Fruit fly (Drosophila melanogaster) whole organism, prepupa: ENCODE data around the gene crp.

ENCODE experiments used
- Blimp-1 ChIP-seq: fragments of 200-800 bp; sonication (Bioruptor generic); optimal IDR thresholded peaks from 3 replicates; lab custom pipeline; 2017; ENCODE audit warnings: missing biosample characterization, missing genetic modification characterization, mild to moderate bottlenecking, moderate library complexity, missing genetic modification reagents
- CG10631 ChIP-seq: fragments of 200-800 bp; sonication (Bioruptor generic); optimal IDR thresholded peaks from 2 replicates; lab custom pipeline; 2016; ENCODE audit warnings: missing biosample characterization, missing genetic modification characterization
- CG11294 ChIP-seq: fragments of 200-800 bp; sonication (Bioruptor generic); IDR thresholded peaks from 2 replicates; pipeline ENCODE4 v1.3.6; 2022; ENCODE audit warnings: missing biosample characterization, missing genetic modification characterization
- CG11762 ChIP-seq: fragments of 200-800 bp; sonication (Bioruptor generic); optimal IDR thresholded peaks from 3 replicates; lab custom pipeline; 2016; ENCODE audit warnings: missing biosample characterization, missing genetic modification characterization; ENCODE audit not compliant: insufficient read depth
- CG11902 ChIP-seq: fragments of 200-800 bp; sonication (Bioruptor generic); optimal IDR thresholded peaks from 3 replicates; lab custom pipeline; 2016; ENCODE audit warnings: missing biosample characterization, missing genetic modification characterization
- CG1621 ChIP-seq: fragments of 200-800 bp; sonication (Bioruptor generic); optimal IDR thresholded peaks from 3 replicates; lab custom pipeline; 2018; ENCODE audit warnings: missing biosample characterization, mild to moderate bottlenecking, missing genetic modification characterization
- CG16779 ChIP-seq: fragments of 200-800 bp; sonication (Bioruptor generic); optimal IDR thresholded peaks from 3 replicates; lab custom pipeline; 2017; ENCODE audit warnings: missing biosample characterization, mild to moderate bottlenecking, missing genetic modification characterization
- CG3032 ChIP-seq: fragments of 200-800 bp; optimal IDR thresholded peaks from 2 replicates; lab custom pipeline; 2019; ENCODE audit warnings: missing biosample characterization, mild to moderate bottlenecking, missing genetic modification characterization, moderate library complexity
- CG31627 ChIP-seq: fragments of 200-800 bp; sonication (Bioruptor generic); optimal IDR thresholded peaks from 3 replicates; lab custom pipeline; 2016; ENCODE audit warnings: missing biosample characterization, missing genetic modification characterization
- CG3919 ChIP-seq: fragments of 200-800 bp; sonication (Bioruptor generic); optimal IDR thresholded peaks from 3 replicates; lab custom pipeline; 2016; ENCODE audit warnings: missing biosample characterization, missing genetic modification characterization
- CG4318 ChIP-seq: fragments of 200-800 bp; sonication (Bioruptor generic); optimal IDR thresholded peaks from 3 replicates; lab custom pipeline; 2017; ENCODE audit warnings: missing biosample characterization, mild to moderate bottlenecking, missing genetic modification characterization
- CG6163 ChIP-seq: fragments of 200-800 bp; sonication (Bioruptor generic); IDR thresholded peaks from 3 replicates; pipeline ENCODE4 v1.3.6; 2022; ENCODE audit warnings: missing biosample characterization, missing genetic modification characterization
- CG6792 ChIP-seq: fragments of 200-800 bp; sonication (Bioruptor generic); optimal IDR thresholded peaks from 3 replicates; lab custom pipeline; 2016; ENCODE audit warnings: missing biosample characterization, missing genetic modification characterization
- CG6808 ChIP-seq: fragments of 200-800 bp; sonication (Bioruptor generic); optimal IDR thresholded peaks from 3 replicates; lab custom pipeline; 2017; ENCODE audit warnings: missing biosample characterization, missing genetic modification characterization, mild to moderate bottlenecking, moderate library complexity, missing genetic modification reagents
- CG6854 ChIP-seq: fragments of 200-800 bp; sonication (Bioruptor generic); optimal IDR thresholded peaks from 2 replicates; lab custom pipeline; 2017; ENCODE audit warnings: missing biosample characterization, mild to moderate bottlenecking, missing genetic modification characterization
- CG7368 ChIP-seq: fragments of 200-800 bp; sonication (Bioruptor generic); optimal IDR thresholded peaks from 3 replicates; lab custom pipeline; 2016; ENCODE audit warnings: missing biosample characterization, missing genetic modification characterization
- CG8119 ChIP-seq: fragments of 200-800 bp; sonication (Bioruptor generic); IDR thresholded peaks from 3 replicates; pipeline ENCODE4 v1.3.6; 2022; ENCODE audit warnings: missing biosample characterization, missing genetic modification characterization
- CG8319 ChIP-seq: fragments of 200-800 bp; sonication (Bioruptor generic); optimal IDR thresholded peaks from 3 replicates; lab custom pipeline; 2016; ENCODE audit warnings: missing biosample characterization, missing genetic modification characterization
- Eip75B ChIP-seq: fragments of 200-800 bp; sonication (Bioruptor generic); optimal IDR thresholded peaks from 3 replicates; lab custom pipeline; 2016; ENCODE audit warnings: missing biosample characterization, missing genetic modification characterization
- Eip78C ChIP-seq: fragments of 200-800 bp; sonication (Bioruptor generic); peaks from one replicate; lab custom pipeline; 2016; ENCODE audit warnings: missing biosample characterization, missing genetic modification characterization
- Eip93F ChIP-seq: fragments of 200-800 bp; sonication (Bioruptor generic); optimal IDR thresholded peaks from 2 replicates; lab custom pipeline; 2016; ENCODE audit warnings: missing biosample characterization, mild to moderate bottlenecking, missing genetic modification characterization
- Ets21C ChIP-seq: fragments of 200-800 bp; sonication (Bioruptor generic); optimal IDR thresholded peaks from 3 replicates; lab custom pipeline; 2016; ENCODE audit warnings: missing biosample characterization, missing genetic modification characterization
- Ets96B ChIP-seq: fragments of 200-800 bp; optimal IDR thresholded peaks from 2 replicates; lab custom pipeline; 2019; ENCODE audit warnings: missing biosample characterization, mild to moderate bottlenecking, missing genetic modification characterization, moderate library complexity
- Gug ChIP-seq: fragments of 200-800 bp; sonication (Bioruptor generic); IDR thresholded peaks from 2 replicates; pipeline ENCODE4 v1.3.6; 2022; ENCODE audit warnings: missing biosample characterization, missing genetic modification characterization
- Hr38 ChIP-seq: sonication (Bioruptor generic); optimal IDR thresholded peaks from 2 replicates; lab custom pipeline; 2016; ENCODE audit warnings: missing biosample characterization, missing genetic modification characterization
- Hr39 ChIP-seq: fragments of 200-800 bp; sonication (Bioruptor generic); optimal IDR thresholded peaks from 2 replicates; lab custom pipeline; 2016; ENCODE audit warnings: missing biosample characterization, missing genetic modification characterization
- OdsH ChIP-seq: fragments of 200-800 bp; sonication (Bioruptor generic); optimal IDR thresholded peaks from 3 replicates; lab custom pipeline; 2016; ENCODE audit warnings: missing biosample characterization, missing genetic modification characterization
- Smox ChIP-seq: fragments of 200-800 bp; sonication (Bioruptor generic); optimal IDR thresholded peaks from 3 replicates; lab custom pipeline; 2016; ENCODE audit warnings: missing biosample characterization, missing genetic modification characterization
- Sox14 ChIP-seq: fragments of 200-800 bp; sonication (Bioruptor generic); optimal IDR thresholded peaks from 3 replicates; lab custom pipeline; 2016; ENCODE audit warnings: missing biosample characterization, missing genetic modification characterization
- acj6 ChIP-seq: fragments of 200-800 bp; sonication (Bioruptor generic); optimal IDR thresholded peaks from 3 replicates; lab custom pipeline; 2016; ENCODE audit warnings: missing biosample characterization, missing genetic modification characterization
- cyc ChIP-seq: fragments of 200-800 bp; sonication (Bioruptor generic); optimal IDR thresholded peaks from 3 replicates; lab custom pipeline; 2016; ENCODE audit warnings: missing biosample characterization, missing genetic modification characterization
- dac ChIP-seq: fragments of 200-800 bp; sonication (Bioruptor generic); optimal IDR thresholded peaks from 2 replicates; lab custom pipeline; 2017; ENCODE audit warnings: missing biosample characterization, mild to moderate bottlenecking, missing genetic modification characterization
- dsx ChIP-seq: fragments of 200-800 bp; optimal IDR thresholded peaks from 3 replicates; lab custom pipeline; 2019; ENCODE audit warnings: missing biosample characterization, mild to moderate bottlenecking, missing genetic modification characterization, moderate library complexity; ENCODE audit not compliant: poor library complexity, severe bottlenecking
- eg ChIP-seq: fragments of 200-800 bp; sonication (Bioruptor generic); IDR thresholded peaks from 3 replicates; pipeline ENCODE4 v1.3.6; 2022; ENCODE audit warnings: missing biosample characterization, missing genetic modification characterization
- fd59A ChIP-seq: fragments of 200-800 bp; sonication (Bioruptor generic); optimal IDR thresholded peaks from 2 replicates; lab custom pipeline; 2017; ENCODE audit warnings: missing biosample characterization, mild to moderate bottlenecking, missing genetic modification characterization, missing genetic modification reagents
- fd85E ChIP-seq: fragments of 200-800 bp; sonication (Bioruptor generic); optimal IDR thresholded peaks from 3 replicates; lab custom pipeline; 2016; ENCODE audit warnings: missing biosample characterization, missing genetic modification characterization
- fkh ChIP-seq: fragments of 200-800 bp; sonication (Bioruptor generic); optimal IDR thresholded peaks from 3 replicates; lab custom pipeline; 2017; ENCODE audit warnings: missing biosample characterization, mild to moderate bottlenecking, missing genetic modification characterization, moderate library complexity
- lz ChIP-seq: fragments of 200-800 bp; sonication (Bioruptor generic); optimal IDR thresholded peaks from 3 replicates; lab custom pipeline; 2016; ENCODE audit warnings: missing biosample characterization, missing genetic modification characterization
- net ChIP-seq: fragments of 200-800 bp; sonication (Bioruptor generic); optimal IDR thresholded peaks from 3 replicates; lab custom pipeline; 2016; ENCODE audit warnings: missing biosample characterization, missing genetic modification characterization
- pdm3 ChIP-seq: fragments of 200-800 bp; sonication (Bioruptor generic); optimal IDR thresholded peaks from 3 replicates; lab custom pipeline; 2016; ENCODE audit warnings: missing biosample characterization, missing genetic modification characterization
- salr ChIP-seq, 2 experiments: fragments of 200-800 bp; sonication (Bioruptor generic); optimal IDR thresholded peaks; 3 replicates each; lab custom pipeline; 2016 to 2018; ENCODE audit warnings: missing biosample characterization in 2 of 2, missing genetic modification characterization in 2 of 2, mild to moderate bottlenecking in 1 of 2
- spab ChIP-seq: fragments of 200-800 bp; sonication (Bioruptor generic); optimal IDR thresholded peaks from 2 replicates; lab custom pipeline; 2017; ENCODE audit warnings: missing biosample characterization, mild to moderate bottlenecking, missing genetic modification characterization, missing genetic modification reagents
- svp ChIP-seq: fragments of 200-800 bp; sonication (Bioruptor generic); peaks from one replicate; lab custom pipeline; 2016; ENCODE audit warnings: missing biosample characterization, missing genetic modification characterization
- topi ChIP-seq: fragments of 200-800 bp; sonication (Bioruptor generic); optimal IDR thresholded peaks from 3 replicates; lab custom pipeline; 2016; ENCODE audit warnings: missing biosample characterization, missing genetic modification characterization
- vri ChIP-seq: fragments of 200-800 bp; sonication (Bioruptor generic); optimal IDR thresholded peaks from 3 replicates; lab custom pipeline; 2016; ENCODE audit warnings: missing biosample characterization, mild to moderate bottlenecking, missing genetic modification characterization

The crp gene

dm6 chr2L:16270667-16271485 lies 16.7 kb downstream of the crp start (continued):
- peak; percentile 20 for TF ChIP-seq Eip93F (GFP tag; lab: Kevin White, UChicago)
- no peak for TF ChIP-seq CG8119
- peak; percentile 41 for TF ChIP-seq CG31627 (GFP tag; lab: Kevin White, UChicago)
- no peak for TF ChIP-seq CG3032
- TF ChIP-seq Ets21C (GFP tag; lab: Kevin White, UChicago): no peak
- TF ChIP-seq Gug (GFP tag; lab: Robert Waterston, UW): no peak
- TF ChIP-seq Hr39: no peak
- peak; percentile 13 for TF ChIP-seq pdm3
- no peak for TF ChIP-seq dsx (GFP tag; lab: Kevin White, UChicago)

dm6 chr2L:16269232-16270134 lies 18.0 kb downstream of the crp start:
- TF ChIP-seq pdm3 (peak; percentile 31), fkh (GFP tag; lab: Kevin White, UChicago) (peak; percentile 91), vri (GFP tag; lab: Kevin White, UChicago) (peak; percentile 97), CG11294 (GFP tag; lab: Robert Waterston, UW) (no peak), CG8319 (GFP tag; lab: Kevin White, UChicago) (peak; percentile 64), Blimp-1 (GFP tag; lab: Kevin White, UChicago) (peak; percentile 67), Eip93F (GFP tag; lab: Kevin White, UChicago) (peak; percentile 52), salr (GFP tag; optimal IDR thresholded peaks at IDR 0.05; lab: Kevin White, UChicago) (peak in 1 of 2 experiments; percentile 39), CG3032 (peak; percentile 32), CG6854 (GFP tag; lab: Kevin White, UChicago) (peak; percentile 96), dsx (GFP tag; lab: Kevin White, UChicago) (peak; percentile 61), CG6808 (GFP tag; lab: Kevin White, UChicago) (peak; percentile 71), fd59A (GFP tag; lab: Kevin White, UChicago) (peak; percentile 6), spab (GFP tag; lab: Kevin White, UChicago) (peak; percentile 61), Eip78C (GFP tag; lab: Kevin White, UChicago) (peak; percentile 91), OdsH (peak; percentile 13), CG6792 (GFP tag; lab: Kevin White, UChicago) (peak; percentile 74), Eip75B (GFP tag; lab: Kevin White, UChicago) (peak; percentile 70), CG11762 (GFP tag; lab: Kevin White, UChicago) (peak; percentile 26), fd85E (GFP tag; lab: Kevin White, UChicago) (peak; percentile 60), CG31627 (GFP tag; lab: Kevin White, UChicago) (peak; percentile 23), Hr38 (GFP tag; lab: Kevin White, UChicago) (no peak), net (peak; percentile 52), Ets21C (GFP tag; lab: Kevin White, UChicago) (no peak), Gug (GFP tag; lab: Robert Waterston, UW) (no peak), lz (GFP tag; lab: Kevin White, UChicago) (peak; percentile 51), CG6163 (GFP tag; lab: Robert Waterston, UW) (no peak), CG16779 (peak; percentile 79), CG7368 (GFP tag; lab: Kevin White, UChicago) (peak; percentile 84), eg (GFP tag; lab: Robert Waterston, UW) (no peak), CG8119 (no peak), Ets96B (tag; lab: Kevin White, UChicago) (peak; percentile 53), CG10631 (no peak), topi (GFP tag; lab: Kevin White, UChicago) (peak; percentile 73), cyc (peak; percentile 21), CG1621 (tag; lab: Kevin White, UChicago) (peak; percentile 70), CG11902 (no peak), dac (GFP tag; lab: Kevin White, UChicago) (no peak), CG3919 (peak; percentile 82), Sox14 (no peak), svp (GFP tag; lab: Kevin White, UChicago) (no peak), CG4318 (GFP tag; lab: Kevin White, UChicago) (no peak), Smox (GFP tag; lab: Kevin White, UChicago) (peak; percentile 57), acj6 (GFP tag; lab: Kevin White, UChicago) (peak; percentile 34)
